Fruit fly (Drosophila melanogaster): ENCODE results near the gene CG11889.

The CG11889 gene

dm6 chr3R:25258628-25259240 lies 11.3 kb upstream of the CG11889 start, which contains the start of gene CG11857 (continued):
- TF ChIP-seq CG8089 (GFP tag; optimal IDR thresholded peaks at IDR 0.05) (peak; percentile 97), btn (GFP tag; optimal IDR thresholded peaks at IDR 0.05) (peak; percentile 86), ato (GFP tag; IDR thresholded peaks at IDR 0.05; ENCODE audit: partially characterized antibody) (peak; percentile 96), Nf-YC (tag; optimal IDR thresholded peaks at IDR 0.05) (peak; percentile 87), tx (GFP tag; optimal IDR thresholded peaks at IDR 0.05) (peak; percentile 96), CG5180 (GFP tag; optimal IDR thresholded peaks at IDR 0.05) (no peak), CG14441 (GFP tag; IDR thresholded peaks at IDR 0.05) (peak; percentile 99), CG14965 (GFP tag; optimal IDR thresholded peaks at IDR 0.05; ENCODE audit: borderline replicate concordance) (peak; percentile 55), cato (GFP tag; optimal IDR thresholded peaks at IDR 0.05; ENCODE audit: borderline replicate concordance) (peak; percentile 97), CG2120 (GFP tag; optimal IDR thresholded peaks at IDR 0.05) (peak; percentile 99), Hr39 (optimal IDR thresholded peaks at IDR 0.05) (no peak), CG8478 (optimal IDR thresholded peaks at IDR 0.05) (no peak), her (GFP tag; optimal IDR thresholded peaks at IDR 0.05) (peak; percentile 92), gro (GFP tag; optimal IDR thresholded peaks at IDR 0.05) (peak; percentile 98), CG17328 (GFP tag; IDR thresholded peaks at IDR 0.05) (peak; percentile 99), ftz-f1 (GFP tag; optimal IDR thresholded peaks at IDR 0.05) (peak; percentile 91), CG5245 (GFP tag; optimal IDR thresholded peaks at IDR 0.05) (peak; percentile 98), CG12299 (tag; optimal IDR thresholded peaks at IDR 0.05) (peak; percentile 95), Ets97D (GFP tag; optimal IDR thresholded peaks at IDR 0.05) (peak; percentile 95), Eip74EF (GFP tag; optimal IDR thresholded peaks at IDR 0.05) (peak in 1 of 2 experiments; percentile 85), CG34376 (GFP tag; optimal IDR thresholded peaks at IDR 0.05) (peak; percentile 97), Gsc (GFP tag; IDR thresholded peaks at IDR 0.05) (peak; percentile 96), chinmo (GFP tag; IDR thresholded peaks at IDR 0.05; ENCODE audit: partially characterized antibody) (peak; percentile 98), CG42726 (GFP tag; IDR thresholded peaks at IDR 0.05; ENCODE audit: partially characterized antibody) (peak; percentile 98), row (GFP tag; IDR thresholded peaks at IDR 0.05) (peak; percentile 100), HLH54F (GFP tag; optimal IDR thresholded peaks at IDR 0.05) (peak; percentile 98), mld (GFP tag; IDR thresholded peaks at IDR 0.05; ENCODE audit: partially characterized antibody) (peak; percentile 98), nerfin-1 (tag; optimal IDR thresholded peaks at IDR 0.05) (peak; percentile 95), z (GFP tag; IDR thresholded peaks at IDR 0.05) (peak; percentile 70; the same call in 2 of the 3 replicates), Hsf (GFP tag; optimal IDR thresholded peaks at IDR 0.05) (peak; percentile 99), CkIIα-i1 (GFP tag; IDR thresholded peaks at IDR 0.05) (peak; percentile 90), Awh (GFP tag; IDR thresholded peaks at IDR 0.05) (peak; percentile 97), Dek (tag; optimal IDR thresholded peaks at IDR 0.05) (peak; percentile 98), CG6683 (GFP tag; optimal IDR thresholded peaks at IDR 0.05) (peak; percentile 87), CG17829 (tag; optimal IDR thresholded peaks at IDR 0.05) (peak; percentile 98), CG2889 (GFP tag; IDR thresholded peaks at IDR 0.05) (peak; percentile 99), Hr51 (GFP tag; optimal IDR thresholded peaks at IDR 0.05) (peak; percentile 96 to 99), CG11696 (GFP tag; IDR thresholded peaks at IDR 0.05) (peak; percentile 89), Poxn (GFP tag; IDR thresholded peaks at IDR 0.05) (peak; percentile 97), sim (GFP tag; IDR thresholded peaks at IDR 0.05) (peak; percentile 95), CG17612 (GFP tag; IDR thresholded peaks at IDR 0.05) (peak; percentile 97), CG15011 (GFP tag; optimal IDR thresholded peaks at IDR 0.05) (peak; percentile 92), CG3995 (GFP tag; optimal IDR thresholded peaks at IDR 0.05) (peak; percentile 82), ash1 (GFP tag; optimal IDR thresholded peaks at IDR 0.05) (peak; percentile 84), gsb-n (tag; optimal IDR thresholded peaks at IDR 0.05) (peak; percentile 95), sens (GFP tag) (peak; percentile 100), oc (tag; optimal IDR thresholded peaks at IDR 0.05) (peak; percentile 94), Sry-δ (GFP tag; optimal IDR thresholded peaks at IDR 0.05) (peak; percentile 99), NfI (GFP tag; optimal IDR thresholded peaks at IDR 0.05) (peak; percentile 98), CG1233 (GFP tag; optimal IDR thresholded peaks at IDR 0.05) (peak; percentile 98)
